Fruit fly (Drosophila melanogaster) whole organism, embryonic: Measurements from ENCODE around the gene CG33124.

ENCODE experiments used
- Aef1 ChIP-seq: fragments of 200-800 bp; sonication (Bioruptor generic); IDR thresholded peaks from 3 replicates; pipeline ENCODE4 v1.3.6; 2022; ENCODE audit warnings: missing biosample characterization, missing genetic modification characterization
- Antp ChIP-seq: fragments of 200-800 bp; sonication (Bioruptor generic); optimal IDR thresholded peaks from 3 replicates; lab custom pipeline; 2016; ENCODE audit warnings: missing biosample characterization, missing genetic modification characterization
- CG1024 ChIP-seq: fragments of 200-800 bp; sonication (Bioruptor generic); IDR thresholded peaks from 2 replicates; pipeline ENCODE4 v1.3.6; 2022; ENCODE audit warnings: missing biosample characterization, missing genetic modification characterization
- CG10431 ChIP-seq: fragments of 200-800 bp; sonication (Bioruptor generic); optimal IDR thresholded peaks from 3 replicates; lab custom pipeline; 2018; ENCODE audit warnings: missing biosample characterization, mild to moderate bottlenecking, missing genetic modification characterization
- CG11398 ChIP-seq: fragments of 200-800 bp; sonication (Bioruptor generic); optimal IDR thresholded peaks from 2 replicates; lab custom pipeline; 2016; ENCODE audit warnings: missing biosample characterization, missing genetic modification characterization
- CG12299 ChIP-seq: fragments of 200-800 bp; sonication (Bioruptor generic); optimal IDR thresholded peaks from 2 replicates; lab custom pipeline; 2018; ENCODE audit warnings: missing biosample characterization, mild to moderate bottlenecking, missing genetic modification characterization
- CG13123 ChIP-seq: fragments of 200-800 bp; sonication (Bioruptor generic); optimal IDR thresholded peaks from 2 replicates; lab custom pipeline; 2016; ENCODE audit warnings: missing biosample characterization, missing genetic modification characterization
- CG13424 ChIP-seq: fragments of 200-800 bp; sonication (Bioruptor generic); optimal IDR thresholded peaks from 2 replicates; lab custom pipeline; 2019; ENCODE audit warnings: missing biosample characterization, mild to moderate bottlenecking, missing genetic modification characterization, moderate library complexity
- CG14014 ChIP-seq: fragments of 200-800 bp; sonication (Bioruptor generic); IDR thresholded peaks from 2 replicates; pipeline ENCODE4 v1.3.6; 2022; ENCODE audit warnings: missing biosample characterization, missing genetic modification characterization
- CG15073 ChIP-seq: fragments of 200-800 bp; sonication (Bioruptor generic); optimal IDR thresholded peaks from 2 replicates; lab custom pipeline; 2016; ENCODE audit warnings: missing biosample characterization, missing genetic modification characterization
- CG15514 ChIP-seq: fragments of 200-800 bp; sonication (Bioruptor generic); optimal IDR thresholded peaks from 3 replicates; lab custom pipeline; 2017; ENCODE audit warnings: missing biosample characterization, missing genetic modification characterization, mild to moderate bottlenecking, moderate library complexity, missing genetic modification reagents
- CG15601 ChIP-seq: fragments of 200-800 bp; sonication (Bioruptor generic); optimal IDR thresholded peaks from 3 replicates; lab custom pipeline; 2019; ENCODE audit warnings: missing biosample characterization, mild to moderate bottlenecking, missing genetic modification characterization, moderate library complexity
- CG17361 ChIP-seq: fragments of 200-800 bp; sonication (Bioruptor generic); IDR thresholded peaks from 3 replicates; pipeline ENCODE4 v1.3.6; 2022; ENCODE audit warnings: missing biosample characterization, missing genetic modification characterization
- CG2712 ChIP-seq: fragments of 200-800 bp; optimal IDR thresholded peaks from 3 replicates; lab custom pipeline; 2019; ENCODE audit warnings: missing biosample characterization, mild to moderate bottlenecking, missing genetic modification characterization, moderate library complexity
- CG34422 ChIP-seq: fragments of 200-800 bp; sonication (Bioruptor generic); IDR thresholded peaks from 3 replicates; pipeline ENCODE4 v1.3.6; 2022; ENCODE audit warnings: missing biosample characterization, missing genetic modification characterization
- CG4617 ChIP-seq: fragments of 200-800 bp; sonication (Bioruptor generic); optimal IDR thresholded peaks from 3 replicates; lab custom pipeline; 2016; ENCODE audit warnings: missing biosample characterization, missing genetic modification characterization, borderline replicate concordance
- CG6175 ChIP-seq: fragments of 200-800 bp; sonication (Bioruptor generic); IDR thresholded peaks from 3 replicates; pipeline ENCODE4 v1.3.6; 2022; ENCODE audit warnings: missing biosample characterization, missing genetic modification characterization
- CG7786 ChIP-seq: fragments of 200-800 bp; sonication (Bioruptor generic); optimal IDR thresholded peaks from 2 replicates; lab custom pipeline; 2016; ENCODE audit warnings: missing biosample characterization, missing genetic modification characterization
- CG7963 ChIP-seq: fragments of 200-800 bp; sonication (Bioruptor generic); IDR thresholded peaks from 3 replicates; pipeline ENCODE4 v1.3.6; 2022; ENCODE audit warnings: missing biosample characterization, missing genetic modification characterization; ENCODE audit not compliant: partially characterized antibody
- CG8765 ChIP-seq: fragments of 200-800 bp; sonication (Bioruptor generic); IDR thresholded peaks from 2 replicates; pipeline ENCODE4 v1.3.6; 2022; ENCODE audit warnings: missing biosample characterization, missing genetic modification characterization
- CG9932 ChIP-seq: fragments of 200-800 bp; sonication (Bioruptor generic); IDR thresholded peaks from 2 replicates; pipeline ENCODE4 v1.3.6; 2022; ENCODE audit warnings: missing biosample characterization, missing genetic modification characterization
- D ChIP-seq, 2 experiments: fragments of 200-800 bp in 1 of 2; fragments of >200 bp in 1 of 2; sonication (Bioruptor generic) in 1 of 2; optimal IDR thresholded peaks; 2 replicates in 1 of 2; 3 replicates in 1 of 2; lab custom pipeline; 2017; ENCODE audit warnings: mild to moderate bottlenecking in 1 of 2, missing biosample characterization in 1 of 2, missing genetic modification characterization in 1 of 2, missing genetic modification reagents in 1 of 2
- Dad ChIP-seq: fragments of 200-800 bp; sonication (Bioruptor generic); optimal IDR thresholded peaks from 3 replicates; lab custom pipeline; 2016; ENCODE audit warnings: missing biosample characterization, missing genetic modification characterization
- Dref ChIP-seq: fragments of 200-800 bp; sonication (Bioruptor generic); IDR thresholded peaks from 2 replicates; pipeline ENCODE4 v1.3.6; 2022; ENCODE audit warnings: missing biosample characterization, missing genetic modification characterization
- E2f2 ChIP-seq: fragments of 200-800 bp; sonication (Bioruptor generic); IDR thresholded peaks from 2 replicates; pipeline ENCODE4 v1.3.6; 2022; ENCODE audit warnings: missing biosample characterization, missing genetic modification characterization
- ERR ChIP-seq: fragments of 200-800 bp; sonication (Bioruptor generic); optimal IDR thresholded peaks from 2 replicates; lab custom pipeline; 2016; ENCODE audit warnings: missing biosample characterization, missing genetic modification characterization
- Hr3 ChIP-seq: fragments of 200-800 bp; sonication (Bioruptor generic); optimal IDR thresholded peaks from 3 replicates; lab custom pipeline; 2016; ENCODE audit warnings: missing biosample characterization, missing genetic modification characterization
- NK7.1 ChIP-seq: fragments of 200-800 bp; sonication (Bioruptor generic); optimal IDR thresholded peaks from 3 replicates; lab custom pipeline; 2016; ENCODE audit warnings: missing biosample characterization, missing genetic modification characterization
- Ssrp ChIP-seq: fragments of 200-800 bp; sonication (Bioruptor generic); optimal IDR thresholded peaks from 2 replicates; lab custom pipeline; 2018; ENCODE audit warnings: missing biosample characterization, mild to moderate bottlenecking, missing genetic modification characterization, moderate library complexity
- Tbp ChIP-seq: fragments of >200 bp; optimal IDR thresholded peaks from 2 replicates; lab custom pipeline; 2018; ENCODE audit warnings: missing biosample characterization, missing genetic modification characterization
- dmrt11E ChIP-seq: fragments of 200-800 bp; sonication (Bioruptor generic); optimal IDR thresholded peaks from 3 replicates; lab custom pipeline; 2018; ENCODE audit warnings: missing biosample characterization, mild to moderate bottlenecking, missing genetic modification characterization, moderate library complexity
- ems ChIP-seq: fragments of 200-800 bp; sonication (Bioruptor generic); optimal IDR thresholded peaks from 3 replicates; lab custom pipeline; 2016; ENCODE audit warnings: missing biosample characterization, missing genetic modification characterization
- en ChIP-seq: fragments of 200-800 bp; sonication (Bioruptor generic); optimal IDR thresholded peaks from 2 replicates; lab custom pipeline; 2016; ENCODE audit warnings: missing biosample characterization, missing genetic modification characterization
- esg ChIP-seq: fragments of 200-800 bp; sonication (Bioruptor generic); conservative IDR thresholded peaks from 2 replicates; pipeline ENCODE4 v1.3.6; 2022; ENCODE audit warnings: missing biosample characterization, missing genetic modification characterization
- hbn ChIP-seq: fragments of 200-800 bp; sonication (Bioruptor generic); IDR thresholded peaks from 2 replicates; pipeline ENCODE4 v1.3.6; 2022; ENCODE audit warnings: missing biosample characterization, missing genetic modification characterization; ENCODE audit not compliant: partially characterized antibody
- hkb ChIP-seq, 2 experiments: fragments of 200-800 bp in 1 of 2; fragments of >200 bp in 1 of 2; sonication (Bioruptor generic) in 1 of 2; IDR thresholded peaks in 1 of 2; optimal IDR thresholded peaks in 1 of 2; 2 replicates each; pipeline versions ENCODE4 v1.3.6 to Lab custom; 2017 to 2022; ENCODE audit warnings: missing biosample characterization in 1 of 2, missing genetic modification characterization in 1 of 2
- lbe ChIP-seq: fragments of 200-800 bp; sonication (Bioruptor generic); optimal IDR thresholded peaks from 2 replicates; lab custom pipeline; 2016; ENCODE audit warnings: missing biosample characterization, mild to moderate bottlenecking, missing genetic modification characterization
- lilli ChIP-seq: fragments of 200-800 bp; sonication (Bioruptor generic); optimal IDR thresholded peaks from 3 replicates; lab custom pipeline; 2016; ENCODE audit warnings: missing biosample characterization, missing genetic modification characterization
- maf-S ChIP-seq: fragments of 200-800 bp; sonication (Bioruptor generic); optimal IDR thresholded peaks from 2 replicates; lab custom pipeline; 2016; ENCODE audit warnings: missing biosample characterization, missing genetic modification characterization
- nom ChIP-seq: fragments of 200-800 bp; sonication (Bioruptor generic); optimal IDR thresholded peaks from 2 replicates; lab custom pipeline; 2017; ENCODE audit warnings: missing biosample characterization, missing genetic modification characterization, mild to moderate bottlenecking, moderate library complexity, missing genetic modification reagents
- pfk ChIP-seq: fragments of 200-800 bp; sonication (Bioruptor generic); optimal IDR thresholded peaks from 2 replicates; lab custom pipeline; 2018; ENCODE audit warnings: missing biosample characterization, mild to moderate bottlenecking, missing genetic modification characterization, moderate library complexity
- rib ChIP-seq: fragments of 200-800 bp; sonication (Bioruptor generic); IDR thresholded peaks from 2 replicates; pipeline ENCODE4 v1.3.6; 2022; ENCODE audit warnings: missing biosample characterization, missing genetic modification characterization
- ro ChIP-seq: fragments of 200-800 bp; sonication (Bioruptor generic); IDR thresholded peaks from 2 replicates; pipeline ENCODE4 v1.3.6; 2022; ENCODE audit warnings: missing biosample characterization, missing genetic modification characterization
- row ChIP-seq: fragments of 200-800 bp; sonication (Bioruptor generic); IDR thresholded peaks from 3 replicates; pipeline ENCODE4 v1.3.6; 2022; ENCODE audit warnings: missing biosample characterization, missing genetic modification characterization
- salm ChIP-seq: fragments of 200-800 bp; sonication (Bioruptor generic); optimal IDR thresholded peaks from 2 replicates; lab custom pipeline; 2018; ENCODE audit warnings: missing biosample characterization, mild to moderate bottlenecking, missing genetic modification characterization
- schlank ChIP-seq: fragments of 200-800 bp; sonication (Bioruptor generic); optimal IDR thresholded peaks from 2 replicates; lab custom pipeline; 2018; ENCODE audit warnings: missing biosample characterization, mild to moderate bottlenecking, missing genetic modification characterization
- sim ChIP-seq: fragments of 200-800 bp; sonication (Bioruptor generic); IDR thresholded peaks from 2 replicates; pipeline ENCODE4 v1.3.6; 2022; ENCODE audit warnings: missing biosample characterization, missing genetic modification characterization
- sisA ChIP-seq: fragments of 200-800 bp; sonication (Bioruptor generic); IDR thresholded peaks from 2 replicates; pipeline ENCODE4 v1.3.6; 2022; ENCODE audit warnings: missing biosample characterization, missing genetic modification characterization
- wdn ChIP-seq: fragments of 200-800 bp; sonication (Bioruptor generic); IDR thresholded peaks from 2 replicates; pipeline ENCODE4 v1.3.6; 2022; ENCODE audit warnings: missing biosample characterization, missing genetic modification characterization

The CG33124 gene

dm6 chr2L:2164520-2165237 lies 44.2 kb downstream of the CG33124 start (continued):
- TF ChIP-seq hkb (optimal IDR thresholded peaks at IDR 0.05; lab: Kevin White, UChicago) (no peak), hkb (GFP tag; IDR thresholded peaks at IDR 0.05; lab: Robert Waterston, UW) (peak; percentile 54; the same call in 1 of the 2 replicates), schlank (no peak), CG15514 (GFP tag; lab: Kevin White, UChicago) (no peak), lbe (GFP tag; lab: Kevin White, UChicago) (peak; percentile 95), CG13424 (tag; lab: Kevin White, UChicago) (peak; percentile 60), CG8765 (GFP tag; lab: Robert Waterston, UW) (peak; percentile 93), wdn (GFP tag; lab: Robert Waterston, UW) (no peak), CG4617 (peak; percentile 5), CG2712 (tag; lab: Kevin White, UChicago) (peak; percentile 91), E2f2 (no peak), CG9932 (GFP tag; lab: Robert Waterston, UW) (no peak), CG12299 (no peak), CG7786 (GFP tag; lab: Kevin White, UChicago) (peak; percentile 63), rib (GFP tag; lab: Robert Waterston, UW) (no peak), Tbp (GFP tag; lab: Kevin White, UChicago) (no peak), Dref (GFP tag; lab: Robert Waterston, UW) (no peak), ERR (GFP tag; lab: Kevin White, UChicago) (no peak), ro (GFP tag; lab: Robert Waterston, UW) (no peak), Dad (GFP tag; lab: Kevin White, UChicago) (no peak), CG11398 (peak; percentile 44), en (GFP tag; lab: Kevin White, UChicago) (peak; percentile 35), CG10431 (GFP tag; lab: Kevin White, UChicago) (no peak), CG7963 (no peak), CG15601 (peak; percentile 72), CG17361 (GFP tag; lab: Robert Waterston, UW) (peak; percentile 80), sisA (GFP tag; lab: Robert Waterston, UW) (peak; percentile 60), dmrt11E (tag; lab: Kevin White, UChicago) (peak; percentile 93), hbn (no peak), NK7.1 (GFP tag; lab: Kevin White, UChicago) (no peak), CG6175 (GFP tag; lab: Robert Waterston, UW) (no peak), Aef1 (GFP tag; lab: Robert Waterston, UW) (no peak), CG34422 (GFP tag; lab: Robert Waterston, UW) (0 out of 3 replicates have a peak, but pooled peaks have one; percentile 24), maf-S (peak; percentile 17), CG1024 (GFP tag; lab: Robert Waterston, UW) (peak; percentile 68), pfk (GFP tag; lab: Kevin White, UChicago) (no peak), salm (tag; lab: Kevin White, UChicago) (peak; percentile 48), sim (peak; percentile 59; the same call in 1 of the 2 replicates), Antp (GFP tag; lab: Kevin White, UChicago) (peak; percentile 76), D (optimal IDR thresholded peaks at IDR 0.05; lab: Kevin White, UChicago) (peak; percentile 94), D (GFP tag; optimal IDR thresholded peaks at IDR 0.05; lab: Kevin White, UChicago) (peak; percentile 76), esg (GFP tag; lab: Robert Waterston, UW) (no peak), Ssrp (tag; lab: Kevin White, UChicago) (peak; percentile 63), ems (GFP tag; lab: Kevin White, UChicago) (no peak), CG15073 (GFP tag; lab: Kevin White, UChicago) (no peak), row (GFP tag; lab: Robert Waterston, UW) (peak; percentile 83), Hr3 (GFP tag; lab: Kevin White, UChicago) (peak; percentile 37), lilli (GFP tag; lab: Kevin White, UChicago) (peak; percentile 73), CG13123 (GFP tag; lab: Kevin White, UChicago) (peak; percentile 34), CG14014 (GFP tag; lab: Robert Waterston, UW) (0 out of 2 replicates have a peak, but pooled peaks have one; percentile 9), nom (GFP tag; lab: Kevin White, UChicago) (peak; percentile 95)
